Worm (Caenorhabditis elegans): ENCODE measurements around the gene txdc-12.1.

ce11 chrII:12266145-12266544 is 26.0 kb downstream of the txdc-12.1 start, which contains the start of gene tric-1B.1:
- TF ChIP-seq unc-62 (GFP tag; optimal IDR thresholded peaks at IDR 0.05) = no peak
- TF ChIP-seq ZK546.5 (tag; optimal IDR thresholded peaks at IDR 0.05) = no peak
- TF ChIP-seq tbx-2 (tag; optimal IDR thresholded peaks at IDR 0.05) = no peak
- no peak for TF ChIP-seq nhr-43 (tag; optimal IDR thresholded peaks at IDR 0.05; ENCODE audit: poor library complexity, severe bottlenecking)
- no peak for TF ChIP-seq snpc-4 (tag; optimal IDR thresholded peaks at IDR 0.05)
- no peak for TF ChIP-seq skn-1 (tag; optimal IDR thresholded peaks at IDR 0.05)
- no peak for TF ChIP-seq nhr-237 (tag; optimal IDR thresholded peaks at IDR 0.05)
- no peak for TF ChIP-seq nhr-77 (tag; optimal IDR thresholded peaks at IDR 0.05)
- no peak for TF ChIP-seq ztf-4 (tag; optimal IDR thresholded peaks at IDR 0.05)
- TF ChIP-seq nhr-23 (tag; optimal IDR thresholded peaks at IDR 0.05) = no peak
- TF ChIP-seq nhr-11 (tag; optimal IDR thresholded peaks at IDR 0.05) = no peak
- TF ChIP-seq ceh-28 (tag; optimal IDR thresholded peaks at IDR 0.05) = no peak

All from whole organism, L3 larva.